Fruit fly (Drosophila melanogaster) whole organism: ENCODE data around the gene CG2841.

Experiments
- CG8478 ChIP-seq: fragments of >200 bp; optimal IDR thresholded peaks from 2 replicates; lab custom pipeline; 2018; ENCODE audit warnings: inconsistent platforms
- Dll ChIP-seq: fragments of >200 bp; optimal IDR thresholded peaks from 2 replicates; lab custom pipeline; 2017
- EcR ChIP-seq, 2 experiments: fragments of >200 bp; optimal IDR thresholded peaks; 2 replicates each; lab custom pipeline; 2017; ENCODE audit warnings: missing biosample characterization in 2 of 2, missing genetic modification characterization in 2 of 2, missing genetic modification reagents in 2 of 2
- usp ChIP-seq: fragments of >200 bp; optimal IDR thresholded peaks from 2 replicates; lab custom pipeline; 2017; ENCODE audit warnings: missing biosample characterization, missing genetic modification characterization, mixed read lengths

DNA sequence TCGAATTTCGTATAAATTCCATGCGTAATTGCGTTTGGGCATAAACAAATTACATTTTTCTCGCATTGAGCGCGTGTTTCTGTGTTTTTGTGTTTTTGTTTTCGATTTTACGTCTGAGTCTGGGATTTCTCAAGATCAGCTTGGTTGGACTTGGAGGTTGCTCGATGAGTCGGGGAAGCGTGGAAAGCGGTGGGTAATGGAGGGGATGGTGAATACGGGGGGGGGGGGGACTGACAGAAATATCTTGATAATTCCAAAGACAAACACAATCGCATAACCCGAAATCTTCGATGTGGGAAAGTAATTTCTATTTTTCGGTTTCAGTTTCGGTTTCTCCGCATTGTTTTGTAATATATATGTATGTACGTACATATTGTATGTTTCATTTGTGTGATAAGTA, 60.9 kb downstream of the CG2841 start:
- TF ChIP-seq usp (GFP tag; lab: Kevin White, UChicago) (no peak), EcR (GFP tag; optimal IDR thresholded peaks at IDR 0.05; lab: Kevin White, UChicago) (no peak), Dll (lab: Kevin White, UChicago) (no peak), CG8478 (lab: Kevin White, UChicago) (no peak)
